Fruit fly (Drosophila melanogaster) whole organism, prepupa: ENCODE results near the gene Ilk.

Experiments
- CG10631 ChIP-seq: fragments of 200-800 bp; sonication (Bioruptor generic); optimal IDR thresholded peaks from 2 replicates; lab custom pipeline; 2016; ENCODE audit warnings: missing biosample characterization, missing genetic modification characterization
- CG11294 ChIP-seq: fragments of 200-800 bp; sonication (Bioruptor generic); IDR thresholded peaks from 2 replicates; pipeline ENCODE4 v1.3.6; 2022; ENCODE audit warnings: missing biosample characterization, missing genetic modification characterization
- CG11762 ChIP-seq: fragments of 200-800 bp; sonication (Bioruptor generic); optimal IDR thresholded peaks from 3 replicates; lab custom pipeline; 2016; ENCODE audit warnings: missing biosample characterization, missing genetic modification characterization; ENCODE audit not compliant: insufficient read depth
- CG11902 ChIP-seq: fragments of 200-800 bp; sonication (Bioruptor generic); optimal IDR thresholded peaks from 3 replicates; lab custom pipeline; 2016; ENCODE audit warnings: missing biosample characterization, missing genetic modification characterization
- CG15336 ChIP-seq: fragments of 200-800 bp; sonication (Bioruptor generic); IDR thresholded peaks from 2 replicates; pipeline ENCODE4 v1.3.6; 2022; ENCODE audit warnings: missing biosample characterization, missing genetic modification characterization
- CG1621 ChIP-seq: fragments of 200-800 bp; sonication (Bioruptor generic); optimal IDR thresholded peaks from 3 replicates; lab custom pipeline; 2018; ENCODE audit warnings: missing biosample characterization, mild to moderate bottlenecking, missing genetic modification characterization
- CG3032 ChIP-seq: fragments of 200-800 bp; optimal IDR thresholded peaks from 2 replicates; lab custom pipeline; 2019; ENCODE audit warnings: missing biosample characterization, mild to moderate bottlenecking, missing genetic modification characterization, moderate library complexity
- CG31627 ChIP-seq: fragments of 200-800 bp; sonication (Bioruptor generic); optimal IDR thresholded peaks from 3 replicates; lab custom pipeline; 2016; ENCODE audit warnings: missing biosample characterization, missing genetic modification characterization
- CG32006 ChIP-seq: fragments of 200-800 bp; sonication (Bioruptor generic); optimal IDR thresholded peaks from 3 replicates; lab custom pipeline; 2017; ENCODE audit warnings: missing biosample characterization, mild to moderate bottlenecking, missing genetic modification characterization
- CG34406 ChIP-seq: fragments of 200-800 bp; sonication (Bioruptor generic); optimal IDR thresholded peaks from 3 replicates; lab custom pipeline; 2016; ENCODE audit warnings: missing biosample characterization, missing genetic modification characterization
- CG3919 ChIP-seq: fragments of 200-800 bp; sonication (Bioruptor generic); optimal IDR thresholded peaks from 3 replicates; lab custom pipeline; 2016; ENCODE audit warnings: missing biosample characterization, missing genetic modification characterization
- CG4318 ChIP-seq: fragments of 200-800 bp; sonication (Bioruptor generic); optimal IDR thresholded peaks from 3 replicates; lab custom pipeline; 2017; ENCODE audit warnings: missing biosample characterization, mild to moderate bottlenecking, missing genetic modification characterization
- CG6163 ChIP-seq: fragments of 200-800 bp; sonication (Bioruptor generic); IDR thresholded peaks from 3 replicates; pipeline ENCODE4 v1.3.6; 2022; ENCODE audit warnings: missing biosample characterization, missing genetic modification characterization
- CG6276 ChIP-seq: fragments of 200-800 bp; sonication (Bioruptor generic); optimal IDR thresholded peaks from 2 replicates; lab custom pipeline; 2017; ENCODE audit warnings: missing biosample characterization, mild to moderate bottlenecking, missing genetic modification characterization
- CG6792 ChIP-seq: fragments of 200-800 bp; sonication (Bioruptor generic); optimal IDR thresholded peaks from 3 replicates; lab custom pipeline; 2016; ENCODE audit warnings: missing biosample characterization, missing genetic modification characterization
- CG6808 ChIP-seq: fragments of 200-800 bp; sonication (Bioruptor generic); optimal IDR thresholded peaks from 3 replicates; lab custom pipeline; 2017; ENCODE audit warnings: missing biosample characterization, missing genetic modification characterization, mild to moderate bottlenecking, moderate library complexity, missing genetic modification reagents
- CG6854 ChIP-seq: fragments of 200-800 bp; sonication (Bioruptor generic); optimal IDR thresholded peaks from 2 replicates; lab custom pipeline; 2017; ENCODE audit warnings: missing biosample characterization, mild to moderate bottlenecking, missing genetic modification characterization
- CG7368 ChIP-seq: fragments of 200-800 bp; sonication (Bioruptor generic); optimal IDR thresholded peaks from 3 replicates; lab custom pipeline; 2016; ENCODE audit warnings: missing biosample characterization, missing genetic modification characterization
- CG8119 ChIP-seq: fragments of 200-800 bp; sonication (Bioruptor generic); IDR thresholded peaks from 3 replicates; pipeline ENCODE4 v1.3.6; 2022; ENCODE audit warnings: missing biosample characterization, missing genetic modification characterization
- CG8632 ChIP-seq: fragments of 200-800 bp; sonication (Bioruptor generic); optimal IDR thresholded peaks from 3 replicates; lab custom pipeline; 2016; ENCODE audit warnings: missing biosample characterization, missing genetic modification characterization
- Eip75B ChIP-seq: fragments of 200-800 bp; sonication (Bioruptor generic); optimal IDR thresholded peaks from 3 replicates; lab custom pipeline; 2016; ENCODE audit warnings: missing biosample characterization, missing genetic modification characterization
- Eip78C ChIP-seq: fragments of 200-800 bp; sonication (Bioruptor generic); peaks from one replicate; lab custom pipeline; 2016; ENCODE audit warnings: missing biosample characterization, missing genetic modification characterization
- Ets21C ChIP-seq: fragments of 200-800 bp; sonication (Bioruptor generic); optimal IDR thresholded peaks from 3 replicates; lab custom pipeline; 2016; ENCODE audit warnings: missing biosample characterization, missing genetic modification characterization
- Ets96B ChIP-seq: fragments of 200-800 bp; optimal IDR thresholded peaks from 2 replicates; lab custom pipeline; 2019; ENCODE audit warnings: missing biosample characterization, mild to moderate bottlenecking, missing genetic modification characterization, moderate library complexity
- Gug ChIP-seq: fragments of 200-800 bp; sonication (Bioruptor generic); IDR thresholded peaks from 2 replicates; pipeline ENCODE4 v1.3.6; 2022; ENCODE audit warnings: missing biosample characterization, missing genetic modification characterization
- Lpt ChIP-seq: fragments of 200-800 bp; sonication (Bioruptor generic); optimal IDR thresholded peaks from 3 replicates; lab custom pipeline; 2016; ENCODE audit warnings: missing biosample characterization, missing genetic modification characterization
- OdsH ChIP-seq: fragments of 200-800 bp; sonication (Bioruptor generic); optimal IDR thresholded peaks from 3 replicates; lab custom pipeline; 2016; ENCODE audit warnings: missing biosample characterization, missing genetic modification characterization
- Sox102F ChIP-seq: fragments of 200-800 bp; sonication (Bioruptor generic); optimal IDR thresholded peaks from 2 replicates; lab custom pipeline; 2016; ENCODE audit warnings: missing biosample characterization, mild to moderate bottlenecking, missing genetic modification characterization
- Sox14 ChIP-seq: fragments of 200-800 bp; sonication (Bioruptor generic); optimal IDR thresholded peaks from 3 replicates; lab custom pipeline; 2016; ENCODE audit warnings: missing biosample characterization, missing genetic modification characterization
- Sox15 ChIP-seq: fragments of 200-800 bp; sonication (Bioruptor generic); optimal IDR thresholded peaks from 3 replicates; lab custom pipeline; 2016; ENCODE audit warnings: missing biosample characterization, missing genetic modification characterization
- cyc ChIP-seq: fragments of 200-800 bp; sonication (Bioruptor generic); optimal IDR thresholded peaks from 3 replicates; lab custom pipeline; 2016; ENCODE audit warnings: missing biosample characterization, missing genetic modification characterization
- dac ChIP-seq: fragments of 200-800 bp; sonication (Bioruptor generic); optimal IDR thresholded peaks from 2 replicates; lab custom pipeline; 2017; ENCODE audit warnings: missing biosample characterization, mild to moderate bottlenecking, missing genetic modification characterization
- eg ChIP-seq: fragments of 200-800 bp; sonication (Bioruptor generic); IDR thresholded peaks from 3 replicates; pipeline ENCODE4 v1.3.6; 2022; ENCODE audit warnings: missing biosample characterization, missing genetic modification characterization
- esn ChIP-seq: fragments of 200-800 bp; sonication (Bioruptor generic); optimal IDR thresholded peaks from 2 replicates; lab custom pipeline; 2016; ENCODE audit warnings: missing biosample characterization, mild to moderate bottlenecking, missing genetic modification characterization, moderate library complexity
- fd59A ChIP-seq: fragments of 200-800 bp; sonication (Bioruptor generic); optimal IDR thresholded peaks from 2 replicates; lab custom pipeline; 2017; ENCODE audit warnings: missing biosample characterization, mild to moderate bottlenecking, missing genetic modification characterization, missing genetic modification reagents
- fd85E ChIP-seq: fragments of 200-800 bp; sonication (Bioruptor generic); optimal IDR thresholded peaks from 3 replicates; lab custom pipeline; 2016; ENCODE audit warnings: missing biosample characterization, missing genetic modification characterization
- fkh ChIP-seq: fragments of 200-800 bp; sonication (Bioruptor generic); optimal IDR thresholded peaks from 3 replicates; lab custom pipeline; 2017; ENCODE audit warnings: missing biosample characterization, mild to moderate bottlenecking, missing genetic modification characterization, moderate library complexity
- pdm3 ChIP-seq: fragments of 200-800 bp; sonication (Bioruptor generic); optimal IDR thresholded peaks from 3 replicates; lab custom pipeline; 2016; ENCODE audit warnings: missing biosample characterization, missing genetic modification characterization
- salr ChIP-seq, 2 experiments: fragments of 200-800 bp; sonication (Bioruptor generic); optimal IDR thresholded peaks; 3 replicates each; lab custom pipeline; 2016 to 2018; ENCODE audit warnings: missing biosample characterization in 2 of 2, missing genetic modification characterization in 2 of 2, mild to moderate bottlenecking in 1 of 2
- spab ChIP-seq: fragments of 200-800 bp; sonication (Bioruptor generic); optimal IDR thresholded peaks from 2 replicates; lab custom pipeline; 2017; ENCODE audit warnings: missing biosample characterization, mild to moderate bottlenecking, missing genetic modification characterization, missing genetic modification reagents
- svp ChIP-seq: fragments of 200-800 bp; sonication (Bioruptor generic); peaks from one replicate; lab custom pipeline; 2016; ENCODE audit warnings: missing biosample characterization, missing genetic modification characterization
- topi ChIP-seq: fragments of 200-800 bp; sonication (Bioruptor generic); optimal IDR thresholded peaks from 3 replicates; lab custom pipeline; 2016; ENCODE audit warnings: missing biosample characterization, missing genetic modification characterization
- vri ChIP-seq: fragments of 200-800 bp; sonication (Bioruptor generic); optimal IDR thresholded peaks from 3 replicates; lab custom pipeline; 2016; ENCODE audit warnings: missing biosample characterization, mild to moderate bottlenecking, missing genetic modification characterization

The Ilk gene

dm6 chr3L:21241447-21241983, 24.8 kb downstream of the Ilk start:
- TF ChIP-seq CG32006 (GFP tag; lab: Kevin White, UChicago), result peak; percentile 26
- no peak for TF ChIP-seq Eip75B (GFP tag; lab: Kevin White, UChicago)
- TF ChIP-seq svp (GFP tag; lab: Kevin White, UChicago), result peak; percentile 66
- 0 out of 3 replicates have a peak, but pooled peaks have one; percentile 10 for TF ChIP-seq CG6163 (GFP tag; lab: Robert Waterston, UW)
- peak; percentile 64 for TF ChIP-seq Eip78C
- TF ChIP-seq CG6854 (GFP tag; lab: Kevin White, UChicago), result no peak
- TF ChIP-seq CG15336 (GFP tag; lab: Robert Waterston, UW), result 0 out of 2 replicates have a peak, but pooled peaks have one; percentile 36
- peak; percentile 52 for TF ChIP-seq fkh (GFP tag; lab: Kevin White, UChicago)

- TF ChIP-seq CG4318 (GFP tag; lab: Kevin White, UChicago), result no peak
- no peak for TF ChIP-seq CG7368
- no peak for TF ChIP-seq CG1621
- TF ChIP-seq Gug (GFP tag; lab: Robert Waterston, UW), result no peak
- TF ChIP-seq Sox15 (GFP tag; lab: Kevin White, UChicago), result no peak
- no peak for TF ChIP-seq CG11902 (GFP tag; lab: Kevin White, UChicago)
- TF ChIP-seq CG3919 (GFP tag; lab: Kevin White, UChicago), result no peak
- TF ChIP-seq CG11762 (GFP tag; lab: Kevin White, UChicago), result no peak
- no peak for TF ChIP-seq eg
- TF ChIP-seq CG6276, result no peak
- TF ChIP-seq CG32006 (GFP tag; lab: Kevin White, UChicago), result no peak
- no peak for TF ChIP-seq CG8632
- no peak for TF ChIP-seq CG6163 (GFP tag; lab: Robert Waterston, UW)
- TF ChIP-seq dac (GFP tag; lab: Kevin White, UChicago), result no peak
Measured at dm6 chr3L:21242958-21243357, 26.3 kb downstream of the Ilk start.

- TF ChIP-seq Eip78C, result peak; percentile 73
- peak; percentile 2 for TF ChIP-seq CG6276
- peak; percentile 55 for TF ChIP-seq CG3032 (tag; lab: Kevin White, UChicago)
- TF ChIP-seq CG10631 (GFP tag; lab: Kevin White, UChicago), result peak; percentile 16
- peak; percentile 45 for TF ChIP-seq CG32006 (GFP tag; lab: Kevin White, UChicago)
- TF ChIP-seq CG11762 (GFP tag; lab: Kevin White, UChicago), result peak; percentile 11
- 0 out of 2 replicates have a peak, but pooled peaks have one; percentile 27 for TF ChIP-seq CG15336 (GFP tag; lab: Robert Waterston, UW)
- no peak for TF ChIP-seq Lpt (GFP tag; lab: Kevin White, UChicago)
- TF ChIP-seq CG8119 (GFP tag; lab: Robert Waterston, UW), result peak; percentile 23; the same call in 1 of the 3 replicates
- TF ChIP-seq Ets96B, result peak; percentile 63
- no peak for TF ChIP-seq CG31627 (GFP tag; lab: Kevin White, UChicago)
- TF ChIP-seq Eip75B (GFP tag; lab: Kevin White, UChicago), result peak; percentile 33
- peak; percentile 7 for TF ChIP-seq OdsH
- peak; percentile 59 for TF ChIP-seq svp (GFP tag; lab: Kevin White, UChicago)
- TF ChIP-seq CG34406, result no peak
- peak; percentile 22 for TF ChIP-seq spab
Measured at dm6 chr3L:21243417-21243816, 26.7 kb downstream of the Ilk start.

- TF ChIP-seq fd85E (no peak), CG11294 (peak; percentile 20; the same call in 1 of the 2 replicates), Lpt (GFP tag; lab: Kevin White, UChicago) (peak; percentile 51), CG1621 (peak; percentile 83), CG6792 (GFP tag; lab: Kevin White, UChicago) (peak; percentile 49), spab (peak; percentile 64), CG6808 (GFP tag; lab: Kevin White, UChicago) (peak; percentile 71), fd59A (GFP tag; lab: Kevin White, UChicago) (peak; percentile 65), CG10631 (GFP tag; lab: Kevin White, UChicago) (peak; percentile 59), CG11762 (GFP tag; lab: Kevin White, UChicago) (peak; percentile 56), Sox102F (GFP tag; lab: Kevin White, UChicago) (peak; percentile 29), salr (GFP tag; optimal IDR thresholded peaks at IDR 0.05; lab: Kevin White, UChicago) (peak in 1 of 2 experiments; percentile 49), vri (GFP tag; lab: Kevin White, UChicago) (peak; percentile 48), pdm3 (peak; percentile 69), esn (GFP tag; lab: Kevin White, UChicago) (peak; percentile 56), CG8632 (peak; percentile 61), Ets21C (peak; percentile 9), CG3919 (GFP tag; lab: Kevin White, UChicago) (peak; percentile 72), topi (peak; percentile 60), dac (GFP tag; lab: Kevin White, UChicago) (peak; percentile 35), cyc (peak; percentile 51), svp (GFP tag; lab: Kevin White, UChicago) (peak; percentile 61), CG3032 (tag; lab: Kevin White, UChicago) (peak; percentile 74), Gug (GFP tag; lab: Robert Waterston, UW) (peak; percentile 54), Eip75B (GFP tag; lab: Kevin White, UChicago) (peak; percentile 72), Sox14 (peak; percentile 56)
Measured at dm6 chr3L:21251381-21251780, 34.7 kb downstream of the Ilk start.
